Worm (Caenorhabditis elegans): Measurements from ENCODE around the gene his-40.

- no peak for TF ChIP-seq him-1 (tag; optimal IDR thresholded peaks at IDR 0.05)
- TF ChIP-seq dao-5 (tag; optimal IDR thresholded peaks at IDR 0.05): no peak
- TF ChIP-seq W03F9.2 (tag; optimal IDR thresholded peaks at IDR 0.05): no peak
Measured at ce11 chrX:7315329-7315728, 5.4 kb downstream of the his-40 start, which contains the start of gene spp-3.

Measured in whole organism, L4/young adult.